Worm (Caenorhabditis elegans) whole organism, late embryonic: ENCODE data around the gene C56C10.6.

ENCODE experiments used
- C08G9.2 ChIP-seq: sonication (generic microtip); optimal IDR thresholded peaks from 2 replicates; lab custom pipeline; 2016; ENCODE audit warnings: mild to moderate bottlenecking, missing genetic modification characterization, moderate library complexity, missing compliant biosample characterization
- dmd-4 ChIP-seq: sonication (generic microtip); optimal IDR thresholded peaks from 2 replicates; lab custom pipeline; 2016; ENCODE audit warnings: borderline replicate concordance, missing genetic modification characterization, missing compliant biosample characterization
- ets-4 ChIP-seq: sonication (generic microtip); optimal IDR thresholded peaks from 2 replicates; lab custom pipeline; 2016; ENCODE audit warnings: missing genetic modification characterization, missing compliant biosample characterization
- fkh-6 ChIP-seq: sonication (generic microtip); optimal IDR thresholded peaks from 2 replicates; lab custom pipeline; 2016; ENCODE audit warnings: missing genetic modification characterization, missing compliant biosample characterization
- tbx-7 ChIP-seq: sonication (generic microtip); optimal IDR thresholded peaks from 2 replicates; lab custom pipeline; 2016; ENCODE audit warnings: missing genotype, missing genetic modification characterization, missing compliant biosample characterization

ce11 chrII:6573677-6574076, 7.5 kb downstream of the C56C10.6 start, which contains the start of gene sra-28:
- TF ChIP-seq dmd-4 (tag; lab: Kevin White, UChicago) (no peak), C08G9.2 (no peak), fkh-6 (no peak), tbx-7 (tag; lab: Kevin White, UChicago) (no peak), ets-4 (tag; lab: Kevin White, UChicago) (no peak)
